Fruit fly (Drosophila melanogaster): ENCODE measurements around the gene xit.

xit gene

dm6 chrX:6803312-6803794 is 17.5 kb upstream of the xit start, which contains the start of the genes C3G and pod1 (continued):
- no peak for TF ChIP-seq D (optimal IDR thresholded peaks at IDR 0.05)
- no peak for TF ChIP-seq D (GFP tag; optimal IDR thresholded peaks at IDR 0.05)
- TF ChIP-seq Ets65A (GFP tag) = peak; percentile 53
- TF ChIP-seq slbo (GFP tag; IDR thresholded peaks at IDR 0.05) = peak; percentile 62
- peak; percentile 88 for TF ChIP-seq sens (GFP tag)
- TF ChIP-seq CG11695 (GFP tag; IDR thresholded peaks at IDR 0.05) = no peak
- TF ChIP-seq CG1647 (GFP tag; optimal IDR thresholded peaks at IDR 0.05) = peak; percentile 39
- TF ChIP-seq seq (GFP tag; IDR thresholded peaks at IDR 0.05) = no peak
- no peak for TF ChIP-seq H15 (GFP tag; IDR thresholded peaks at IDR 0.05)
- peak; percentile 96 for TF ChIP-seq pzg (GFP tag; optimal IDR thresholded peaks at IDR 0.05)
- TF ChIP-seq zfh1 (GFP tag; IDR thresholded peaks at IDR 0.05) = 0 out of 3 replicates have a peak, but pooled peaks have one; percentile 40
- no peak for TF ChIP-seq ara (GFP tag; IDR thresholded peaks at IDR 0.05)
- TF ChIP-seq wek (GFP tag; optimal IDR thresholded peaks at IDR 0.05) = no peak
- TF ChIP-seq CG6254 (GFP tag; optimal IDR thresholded peaks at IDR 0.05) = no peak
- peak; percentile 43 for TF ChIP-seq shn (GFP tag; optimal IDR thresholded peaks at IDR 0.05)
- peak; percentile 98 for TF ChIP-seq knrl (GFP tag; IDR thresholded peaks at IDR 0.05; ENCODE audit: partially characterized antibody)
- peak; percentile 46 for TF ChIP-seq grn (GFP tag; optimal IDR thresholded peaks at IDR 0.05)
- TF ChIP-seq Ravus (GFP tag; IDR thresholded peaks at IDR 0.05) = no peak
- no peak for TF ChIP-seq pros (GFP tag; optimal IDR thresholded peaks at IDR 0.05)
- TF ChIP-seq dpn (GFP tag; optimal IDR thresholded peaks at IDR 0.05) = peak; percentile 33 to 35
- peak; percentile 94 for TF ChIP-seq Dll (GFP tag; IDR thresholded peaks at IDR 0.05; ENCODE audit: partially characterized antibody)
- no peak for TF ChIP-seq CG6813 (GFP tag; optimal IDR thresholded peaks at IDR 0.05)
- TF ChIP-seq CG33213 (GFP tag; optimal IDR thresholded peaks at IDR 0.05) = peak; percentile 71
- TF ChIP-seq cwo (GFP tag; optimal IDR thresholded peaks at IDR 0.05) = no peak
- TF ChIP-seq Mes4 (GFP tag; optimal IDR thresholded peaks at IDR 0.05) = no peak
- TF ChIP-seq CG14050 (GFP tag; IDR thresholded peaks at IDR 0.05) = no peak
- no peak for TF ChIP-seq MTF-1 (GFP tag; optimal IDR thresholded peaks at IDR 0.05; ENCODE audit: borderline replicate concordance)
- no peak for TF ChIP-seq Dek (tag; optimal IDR thresholded peaks at IDR 0.05)
- TF ChIP-seq Optix (GFP tag; IDR thresholded peaks at IDR 0.05) = no peak
- TF ChIP-seq CG7786 (GFP tag; optimal IDR thresholded peaks at IDR 0.05) = peak; percentile 39
- no peak for TF ChIP-seq nom (GFP tag; optimal IDR thresholded peaks at IDR 0.05)
- peak; percentile 6 for TF ChIP-seq CG7928 (GFP tag; optimal IDR thresholded peaks at IDR 0.05)
- no peak for TF ChIP-seq dan (GFP tag; IDR thresholded peaks at IDR 0.05)
- peak; percentile 57 for TF ChIP-seq Xbp1 (GFP tag; optimal IDR thresholded peaks at IDR 0.05)
- TF ChIP-seq sd (tag; optimal IDR thresholded peaks at IDR 0.05) = peak; percentile 58
- TF ChIP-seq CG14441 (GFP tag; IDR thresholded peaks at IDR 0.05) = no peak
- peak; percentile 73 for TF ChIP-seq Dp (GFP tag; optimal IDR thresholded peaks at IDR 0.05)
- TF ChIP-seq Hr78 (GFP tag; optimal IDR thresholded peaks at IDR 0.05) = no peak
- peak; percentile 5 for TF ChIP-seq gem (tag; optimal IDR thresholded peaks at IDR 0.05)
- TF ChIP-seq gro (GFP tag; optimal IDR thresholded peaks at IDR 0.05) = peak; percentile 71
- TF ChIP-seq Stat92E (GFP tag; optimal IDR thresholded peaks at IDR 0.05) = peak in 1 of 3 experiments; percentile 44
- peak; percentile 90 for TF ChIP-seq sna (GFP tag; IDR thresholded peaks at IDR 0.05; ENCODE audit: partially characterized antibody)
- TF ChIP-seq Rx (GFP tag; IDR thresholded peaks at IDR 0.05) = no peak
- TF ChIP-seq CG9727 (GFP tag; optimal IDR thresholded peaks at IDR 0.05) = no peak
- TF ChIP-seq CoRest (tag; optimal IDR thresholded peaks at IDR 0.05) = peak; percentile 30
- peak; percentile 77 for TF ChIP-seq Meics (GFP tag; optimal IDR thresholded peaks at IDR 0.05)
- no peak for TF ChIP-seq stc (GFP tag; IDR thresholded peaks at IDR 0.05)
- peak; percentile 96 for TF ChIP-seq ato (GFP tag; IDR thresholded peaks at IDR 0.05; ENCODE audit: partially characterized antibody)
- TF ChIP-seq Dref (GFP tag; IDR thresholded peaks at IDR 0.05) = peak; percentile 99
- peak; percentile 96 for TF ChIP-seq CG13287 (GFP tag; IDR thresholded peaks at IDR 0.05; ENCODE audit: partially characterized antibody)
